Worm (Caenorhabditis elegans): Measurements from ENCODE around the gene scpl-4.

scpl-4 gene

DNA sequence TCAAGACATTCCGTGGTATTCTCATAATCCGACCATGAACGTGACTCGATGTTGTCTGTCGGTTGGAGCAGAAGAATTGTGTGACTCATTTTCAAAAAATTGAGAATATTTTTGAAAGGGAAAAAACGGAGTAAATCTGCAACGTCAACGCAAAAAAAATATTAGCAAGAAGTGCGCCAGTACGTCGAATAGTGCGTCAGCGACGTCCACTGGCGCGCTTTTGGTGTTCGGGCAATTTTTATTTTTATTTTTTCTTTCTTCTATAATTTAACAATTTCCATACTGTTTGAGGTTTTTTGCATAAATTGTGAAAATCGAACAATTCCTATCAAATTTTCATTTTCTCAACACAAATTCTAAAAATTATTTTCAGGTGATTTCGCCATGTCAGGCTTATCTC, 20.0 kb upstream of the scpl-4 start, which contains the start of the genes erh-1 and lpd-9:
TSS of gene erh-1 (minus strand) at position 204 of the 400 bp plus-strand sequence.
TSS of gene lpd-9 (plus strand) at position 368 of the 400 bp plus-strand sequence.
- TF ChIP-seq unc-62 (GFP tag; optimal IDR thresholded peaks at IDR 0.05), result no peak

DNA sequence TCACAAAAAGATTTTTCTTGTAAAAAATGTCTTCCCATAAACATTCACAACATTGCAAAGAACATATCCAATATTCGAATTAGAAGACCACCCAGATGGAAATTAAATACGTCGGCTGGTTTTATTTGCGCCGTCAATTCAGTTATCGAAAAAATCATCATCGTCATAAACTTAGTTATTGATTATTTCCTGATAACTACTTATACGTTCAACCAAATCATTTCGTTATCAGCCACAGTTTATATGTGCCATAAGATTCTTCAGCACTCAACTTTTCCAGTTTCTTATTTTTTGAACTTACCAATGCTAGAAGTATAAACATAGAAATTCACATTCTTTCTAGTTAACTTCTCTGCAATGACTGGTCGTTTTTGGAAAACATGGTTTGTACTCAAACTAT, 18.3 kb upstream of the scpl-4 start:
- no peak for TF ChIP-seq unc-62 (GFP tag; optimal IDR thresholded peaks at IDR 0.05)

DNA sequence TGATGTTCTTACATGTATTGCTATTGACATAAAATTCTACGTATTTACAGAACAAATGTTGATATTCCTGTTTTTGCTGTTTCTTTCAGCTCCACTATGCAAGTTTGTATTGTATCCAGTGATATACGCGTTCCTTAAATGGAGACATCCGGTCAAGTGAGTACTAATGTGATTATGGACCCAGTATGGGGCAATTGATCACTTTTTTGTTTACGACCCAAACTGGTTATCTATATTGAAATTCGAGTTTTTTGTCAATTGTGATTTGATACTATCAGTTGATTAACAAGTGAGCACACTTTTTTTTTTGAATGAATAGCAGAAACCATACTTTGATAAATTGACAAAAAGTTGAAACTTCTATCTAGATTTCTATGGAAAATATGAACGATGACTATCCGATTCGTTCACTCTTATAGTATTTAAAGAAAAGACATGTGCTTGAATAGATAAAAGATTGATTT, 17.0 kb upstream of the scpl-4 start, which contains the start of gene T21C9.6:
TSS of gene T21C9.6 (plus strand) at position 51 of the 464 bp plus-strand sequence.
- no peak for TF ChIP-seq unc-62 (GFP tag; optimal IDR thresholded peaks at IDR 0.05)

DNA sequence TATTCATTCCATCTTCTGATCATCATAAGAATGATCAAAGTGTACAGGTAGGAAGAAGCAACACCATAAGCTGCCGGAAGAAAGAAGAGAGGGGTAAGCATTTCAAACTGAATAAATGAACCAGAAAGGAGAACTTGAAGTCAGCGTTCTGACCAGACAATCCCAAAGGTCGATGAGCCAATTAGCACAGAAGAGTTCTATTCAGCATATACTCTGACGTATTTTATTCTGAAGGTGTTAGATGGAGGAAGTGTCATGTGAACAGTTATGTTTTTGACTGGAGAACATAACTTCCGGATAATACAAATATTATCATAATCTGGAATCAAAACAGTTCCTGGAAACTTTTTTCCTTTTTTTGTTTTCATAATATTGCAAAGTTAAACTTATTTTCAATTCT, 10.2 kb upstream of the scpl-4 start, which contains the start of gene srg-32:
TSS of gene srg-32 (minus strand) at position 101 of the 400 bp plus-strand sequence.
- TF ChIP-seq unc-62 (GFP tag; optimal IDR thresholded peaks at IDR 0.05), result no peak

DNA sequence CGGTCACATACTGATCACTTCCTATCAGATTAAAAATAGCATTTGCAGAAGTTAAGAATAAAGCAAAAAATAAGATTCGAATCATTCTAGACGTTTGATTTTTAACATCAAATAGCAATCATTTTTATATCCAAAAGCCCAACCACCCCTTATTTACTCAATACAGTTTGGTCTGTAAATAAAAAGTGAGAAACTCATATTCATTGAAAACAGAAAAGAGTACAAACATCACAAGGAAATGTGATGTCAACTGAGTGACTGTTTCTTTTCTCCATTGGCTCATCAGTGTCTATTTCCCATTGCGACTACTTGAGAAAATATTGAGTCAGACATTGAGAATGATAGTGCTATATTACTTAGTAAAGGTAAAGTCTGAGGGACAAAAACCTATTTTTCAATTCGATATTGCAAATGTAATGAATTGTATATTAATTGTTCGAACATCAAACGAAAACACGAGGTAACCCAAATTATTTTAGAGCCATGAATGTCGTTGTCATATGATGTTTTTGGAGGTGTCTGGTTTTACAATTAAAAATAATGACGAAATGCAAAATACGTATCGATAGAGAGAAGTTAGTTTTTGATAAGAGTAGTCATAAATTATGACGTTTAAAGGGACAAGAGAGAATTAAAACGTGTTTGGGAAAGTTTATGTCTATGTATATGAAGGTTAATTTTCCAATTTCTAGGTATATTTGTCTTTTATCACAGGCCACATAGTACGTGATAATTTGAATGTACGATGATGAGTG, 9.0 kb upstream of the scpl-4 start, which contains the start of gene ttr-23:
TSS of gene ttr-23 (minus strand) at position 87 of the 755 bp plus-strand sequence.
- no peak for TF ChIP-seq unc-62 (GFP tag; optimal IDR thresholded peaks at IDR 0.05)

DNA sequence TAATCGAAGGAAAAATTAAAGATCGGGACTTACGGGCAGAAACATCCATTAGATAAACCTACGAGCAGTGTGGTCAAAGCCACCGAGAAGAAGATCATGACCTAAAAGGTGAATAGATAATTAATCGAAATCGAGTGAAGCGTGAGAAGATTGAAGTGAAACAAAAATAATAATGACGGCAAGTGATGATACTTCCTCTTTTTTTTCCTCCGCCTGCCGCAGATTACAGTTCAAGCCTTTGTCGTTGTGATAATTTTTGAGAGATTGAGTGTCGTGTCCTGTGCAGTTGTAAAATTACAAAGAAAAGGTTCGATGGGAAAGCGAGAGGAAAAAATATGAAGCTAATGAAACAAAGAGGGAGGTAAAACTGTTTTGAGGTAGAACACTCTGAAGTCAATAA, 6.4 kb upstream of the scpl-4 start, which contains the start of gene T21C9.9:
TSS of gene T21C9.9 (minus strand) at position 101 of the 400 bp plus-strand sequence.
- TF ChIP-seq unc-62 (GFP tag; optimal IDR thresholded peaks at IDR 0.05), result no peak

DNA sequence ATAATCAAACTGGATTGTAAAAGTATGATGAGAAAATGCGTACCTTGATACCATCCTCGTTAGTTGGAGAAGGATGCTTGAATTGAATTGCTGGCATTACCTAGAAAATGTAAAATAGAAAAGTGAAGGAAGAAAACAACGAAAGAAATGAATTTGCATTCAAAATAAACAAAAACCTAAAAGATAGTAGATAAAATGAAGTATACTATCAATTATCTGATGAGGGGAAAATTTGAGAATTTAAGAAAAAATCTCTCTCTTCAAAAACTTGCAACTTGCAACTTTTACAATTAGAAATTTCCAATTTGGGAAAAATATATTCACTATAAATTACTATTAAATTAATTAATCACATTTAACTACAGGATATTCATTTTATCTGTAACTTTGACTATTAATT, 4.1 kb upstream of the scpl-4 start, which contains the start of gene T21C9.11:
TSS of gene T21C9.11 (minus strand) at position 101 of the 400 bp plus-strand sequence.
- no peak for TF ChIP-seq unc-62 (GFP tag; optimal IDR thresholded peaks at IDR 0.05)

DNA sequence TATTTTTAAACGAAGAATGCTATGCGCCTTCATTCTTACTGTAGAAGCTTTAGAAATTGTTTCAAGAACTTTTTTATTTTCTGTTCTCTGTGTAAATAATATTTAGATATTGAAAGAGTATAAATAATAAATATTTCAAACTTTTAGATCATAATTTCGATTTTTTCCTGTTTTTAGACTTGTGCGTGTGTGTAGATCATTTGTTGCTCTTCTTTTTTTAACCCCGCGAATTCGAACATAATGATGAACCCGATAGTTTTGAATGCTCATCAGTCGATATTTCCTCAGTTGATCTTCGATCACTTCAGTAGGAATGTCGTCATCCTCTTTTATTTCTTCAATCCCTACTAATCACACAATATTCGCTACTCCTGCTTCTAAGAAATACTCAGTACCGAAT, 1.7 kb upstream of the scpl-4 start, which contains the start of gene T21C9.13:
TSS of gene T21C9.13 (plus strand) at position 33 of the 400 bp plus-strand sequence.
- TF ChIP-seq unc-62 (GFP tag; optimal IDR thresholded peaks at IDR 0.05), result no peak

DNA sequence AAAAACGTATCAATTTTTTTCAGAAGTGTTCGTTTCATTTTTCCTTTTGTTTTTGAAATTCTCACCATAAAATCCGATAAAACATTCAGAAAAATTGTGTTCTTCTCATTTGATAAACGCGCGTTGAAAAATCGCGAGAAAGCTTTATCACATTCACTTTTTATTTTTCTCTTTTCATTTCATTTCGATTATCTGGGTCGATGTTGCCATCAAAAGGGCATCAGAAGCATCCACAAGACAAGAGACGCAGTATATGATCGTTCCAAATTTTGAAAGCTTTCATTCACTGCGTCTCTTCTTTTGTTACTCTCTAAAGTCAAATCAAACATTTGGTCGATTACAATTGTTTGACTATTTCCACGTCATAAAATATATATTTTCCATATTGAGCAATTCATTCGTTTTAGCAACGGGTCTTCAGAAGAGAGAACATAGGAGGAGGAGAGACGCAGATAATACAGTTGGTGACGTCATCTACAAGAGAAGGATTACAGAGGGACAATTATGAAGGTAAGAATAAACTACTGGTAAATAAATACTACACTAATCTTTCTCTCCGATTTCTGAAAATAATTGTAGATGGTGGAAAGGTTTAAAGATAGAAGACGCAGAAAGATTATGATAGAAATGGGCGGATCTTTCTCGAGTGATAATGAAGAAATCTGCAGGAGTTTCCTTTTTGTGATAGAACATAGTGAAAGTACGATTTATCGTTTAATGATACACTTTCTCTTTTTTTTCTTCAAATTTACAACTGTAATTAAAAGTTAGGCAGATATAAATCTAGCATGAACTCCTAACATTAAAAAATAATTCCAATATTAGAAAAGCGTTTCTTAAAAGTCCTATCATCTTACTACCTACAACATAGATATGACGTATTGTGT, 3.4 kb downstream of the scpl-4 start, which contains the start of gene H27A22.1:
TSS of gene H27A22.1 (plus strand) at position 505 of the 887 bp plus-strand sequence.
- TF ChIP-seq unc-62 (GFP tag; optimal IDR thresholded peaks at IDR 0.05), result no peak

DNA sequence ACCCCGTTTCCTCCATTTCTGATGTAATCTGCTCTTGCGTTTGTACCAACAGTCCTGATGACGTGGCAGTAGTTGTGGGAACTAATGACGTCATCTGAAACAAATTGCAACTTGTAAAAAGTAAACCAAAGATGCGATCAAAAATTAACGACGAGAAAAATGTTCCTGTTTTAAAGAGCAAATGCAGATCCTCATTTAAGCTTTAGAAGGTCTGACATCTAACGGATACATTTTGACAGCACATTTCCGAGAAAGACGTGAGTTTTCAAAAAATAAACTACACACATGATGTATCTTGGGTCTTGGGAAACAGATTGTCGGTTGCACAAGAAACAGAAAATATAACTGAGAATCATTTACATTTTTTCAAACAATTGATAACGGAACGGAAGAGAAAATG, 16.6 kb downstream of the scpl-4 start, which contains the start of gene H09F14.1:
TSS of gene H09F14.1 (minus strand) at position 101 of the 400 bp plus-strand sequence.
- TF ChIP-seq unc-62 (GFP tag; optimal IDR thresholded peaks at IDR 0.05), result no peak

DNA sequence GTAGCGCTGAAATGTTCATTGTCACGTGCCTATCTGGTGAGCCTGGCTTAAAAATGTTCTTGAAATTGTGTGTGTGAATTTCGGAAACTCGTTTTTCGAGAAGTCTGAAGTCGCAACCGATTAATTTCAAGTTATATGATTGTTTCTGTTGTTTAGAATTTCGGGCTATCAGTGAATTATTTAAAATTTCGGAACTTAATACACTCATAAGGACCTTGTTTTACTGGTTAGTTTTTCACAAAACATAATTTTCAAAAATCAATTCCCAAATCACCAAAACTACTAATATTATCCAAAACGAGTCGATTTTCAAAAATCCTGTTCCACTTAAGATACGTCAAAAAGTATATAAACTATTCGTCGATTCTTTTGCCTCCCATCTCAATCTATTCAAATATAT, 31.6 kb downstream of the scpl-4 start:
- no peak for TF ChIP-seq unc-62 (GFP tag; optimal IDR thresholded peaks at IDR 0.05)

DNA sequence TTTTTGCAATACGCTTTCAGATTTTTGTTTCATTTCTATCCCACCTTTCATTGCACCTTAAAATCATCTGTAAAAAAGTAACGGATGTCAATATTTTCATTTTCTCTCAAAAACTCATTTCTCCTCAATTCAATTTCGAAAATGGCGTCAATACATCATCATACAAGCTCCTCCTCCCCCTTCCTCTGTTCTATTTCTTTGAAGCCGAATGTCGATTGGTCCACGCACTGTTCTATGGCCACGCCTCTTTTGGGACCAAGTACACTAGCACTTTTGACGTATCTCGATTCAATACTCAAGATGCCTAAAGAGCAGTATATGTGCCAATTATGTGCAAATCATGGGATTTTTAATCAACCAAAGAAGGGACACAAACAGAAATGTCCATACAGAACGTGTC, 33.9 kb downstream of the scpl-4 start, which contains the start of gene mab-23:
TSS of gene mab-23 (plus strand) at position 301 of the 400 bp plus-strand sequence.
- TF ChIP-seq unc-62 (GFP tag; optimal IDR thresholded peaks at IDR 0.05), result no peak

DNA sequence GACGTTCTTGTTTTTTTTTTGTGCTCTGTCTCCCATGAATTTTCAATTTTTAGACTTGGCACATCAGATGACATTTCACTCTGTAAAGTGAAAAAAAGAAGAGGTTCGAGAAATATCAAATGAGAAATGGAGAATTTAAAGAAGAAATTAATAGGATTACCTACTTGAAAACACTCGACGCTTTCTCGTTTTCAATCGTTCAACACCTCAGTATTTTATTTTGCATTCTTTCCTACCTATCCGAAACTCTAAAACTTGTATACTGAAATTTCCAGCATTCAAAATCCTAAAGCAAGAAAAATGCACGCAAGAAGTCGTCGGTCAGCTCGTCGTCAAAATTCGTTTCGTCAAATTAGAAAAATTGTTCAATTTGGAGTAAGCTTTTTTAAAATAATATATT, 36.8 kb downstream of the scpl-4 start, which contains the start of gene kvs-2:
TSS of gene kvs-2 (plus strand) at position 301 of the 400 bp plus-strand sequence.
- TF ChIP-seq unc-62 (GFP tag; optimal IDR thresholded peaks at IDR 0.05), result no peak

DNA sequence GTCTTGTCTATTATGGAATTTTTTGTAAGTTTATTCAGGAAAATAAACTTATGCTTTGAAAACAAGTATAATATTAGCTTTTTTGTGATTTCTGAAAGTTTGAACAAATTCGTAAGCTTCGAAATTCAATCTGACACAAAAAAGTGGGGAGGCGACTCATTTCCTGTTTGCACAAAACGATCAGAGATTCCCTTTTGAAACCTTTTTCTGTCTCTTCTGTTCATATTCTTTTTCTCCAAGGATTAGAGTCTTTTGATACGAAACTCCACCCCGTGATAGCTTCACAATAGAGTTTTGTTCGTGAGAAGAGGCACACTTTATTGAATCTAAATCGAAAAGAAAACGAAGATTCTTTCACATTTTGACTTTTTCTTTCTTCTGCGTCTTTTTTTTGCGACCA, 42.1 kb downstream of the scpl-4 start:
- no peak for TF ChIP-seq unc-62 (GFP tag; optimal IDR thresholded peaks at IDR 0.05)

DNA sequence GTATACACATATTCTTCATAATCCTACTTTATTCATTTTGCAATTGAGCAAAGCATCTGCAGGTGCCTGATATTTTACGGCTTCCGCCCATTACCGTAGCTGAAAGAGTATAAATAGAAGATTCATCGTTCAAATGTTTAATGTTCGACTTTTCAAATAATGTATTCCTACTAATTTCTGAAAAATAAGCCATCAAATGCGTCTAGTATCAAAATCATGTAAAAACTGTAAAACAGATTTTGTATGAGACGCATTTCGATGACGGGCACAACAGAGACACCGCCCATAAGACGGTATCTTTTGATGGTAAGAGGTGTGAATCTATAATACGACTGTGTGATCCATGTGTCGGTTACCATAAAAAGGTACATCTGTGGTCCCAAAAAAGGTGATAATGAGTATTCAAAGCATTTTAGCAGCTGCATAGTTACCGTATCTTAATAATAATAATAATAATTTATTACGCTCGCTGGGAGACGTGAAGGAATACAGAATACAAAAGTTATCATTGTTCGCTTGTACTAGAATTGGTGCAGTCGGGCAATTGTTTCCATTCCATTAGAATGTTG, 48.2 kb downstream of the scpl-4 start, which contains the start of the genes C32C4.3 and C32C4.16:
TSS of gene C32C4.3 (minus strand) at position 101 of the 569 bp plus-strand sequence.
TSS of gene C32C4.16 (plus strand) at position 519 of the 569 bp plus-strand sequence.
- TF ChIP-seq unc-62 (GFP tag; optimal IDR thresholded peaks at IDR 0.05), result no peak

Measured in whole organism, dauer.